Worm (Caenorhabditis elegans): ENCODE data around the gene C49A9.3.

DNA sequence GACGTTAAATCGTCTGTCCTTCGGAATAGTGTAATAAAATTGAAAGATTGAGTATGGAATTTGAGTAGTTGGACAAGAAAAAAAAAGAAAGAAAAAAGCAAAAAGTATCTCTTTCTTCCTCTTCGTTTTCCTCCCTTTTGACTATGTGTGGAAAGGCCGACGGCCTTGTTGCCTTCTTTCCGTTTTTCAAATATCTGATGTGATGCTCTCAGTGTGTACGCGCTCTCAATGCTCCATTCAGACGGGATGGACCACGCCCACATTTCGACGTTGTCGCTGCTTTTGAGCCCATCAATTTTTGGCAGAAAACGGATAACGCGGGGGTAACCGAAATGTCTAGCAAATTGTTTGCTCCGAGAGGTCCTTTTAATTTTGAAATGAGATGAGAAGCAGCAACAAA lies 48.9 kb upstream of the C49A9.3 start:
- TF ChIP-seq flt-1 (GFP tag; IDR thresholded peaks at IDR 0.05) (no peak), ztf-23 (GFP tag; IDR thresholded peaks at IDR 0.05) (no peak)
